Fruit fly (Drosophila melanogaster): Measurements from ENCODE around the gene Pgant35A.

DNA sequence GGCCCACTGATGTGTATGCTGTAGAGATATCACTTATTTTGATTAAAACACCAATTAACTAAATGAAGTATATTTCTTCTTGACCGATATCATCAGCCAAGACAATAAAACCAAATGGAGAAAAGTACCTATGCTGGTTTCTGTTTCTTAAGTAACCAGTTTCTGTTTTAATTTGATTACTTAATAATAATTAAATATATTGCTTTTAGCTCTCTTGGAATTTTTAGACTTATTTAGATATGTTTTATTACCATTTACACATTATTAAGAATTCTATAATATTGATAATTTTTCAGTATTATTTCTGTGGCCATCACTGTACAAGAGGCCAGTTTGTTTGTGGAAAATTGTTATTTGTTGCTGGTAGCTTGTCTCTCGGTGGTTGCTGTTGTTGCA is 8.2 kb downstream of the Pgant35A start:
- TF ChIP-seq pan (optimal IDR thresholded peaks at IDR 0.05): no peak
- no peak for TF ChIP-seq CG8478 (optimal IDR thresholded peaks at IDR 0.05)
- TF ChIP-seq EcR (GFP tag; optimal IDR thresholded peaks at IDR 0.05): no peak
- no peak for TF ChIP-seq psq (optimal IDR thresholded peaks at IDR 0.05)
- no peak for TF ChIP-seq usp (GFP tag; optimal IDR thresholded peaks at IDR 0.05)
- TF ChIP-seq Dll (optimal IDR thresholded peaks at IDR 0.05): no peak
